Worm (Caenorhabditis elegans): Measurements from ENCODE around the gene Y25C1A.6.

Y25C1A.6 gene

DNA sequence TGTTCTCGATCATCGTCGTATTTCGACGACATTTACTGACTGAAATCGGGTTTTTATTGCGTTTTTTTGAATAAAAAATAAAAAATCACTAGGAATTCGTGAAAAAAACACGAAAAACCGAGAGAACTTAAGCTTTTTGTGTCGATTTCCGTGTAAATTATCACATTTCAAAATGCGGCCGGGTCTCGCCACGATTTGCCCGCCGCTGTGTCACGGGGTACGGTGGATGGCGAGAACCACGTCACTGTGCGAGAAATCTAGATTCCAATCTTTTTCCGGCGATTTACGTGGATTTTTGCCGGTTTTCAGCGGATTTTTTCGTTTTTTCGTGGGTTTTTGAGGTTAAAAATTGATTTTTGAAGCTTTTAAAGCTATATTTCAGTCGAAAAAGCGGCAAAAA, 16.0 kb downstream of the Y25C1A.6 start, which contains the start of gene Y25C1A.8 (continued):
- peak; percentile 63 for TF ChIP-seq nhr-77 (tag; optimal IDR thresholded peaks at IDR 0.05)
- TF ChIP-seq mes-2 (tag; optimal IDR thresholded peaks at IDR 0.05; ENCODE audit: poor library complexity, severe bottlenecking), result peak; percentile 96
- no peak for TF ChIP-seq T20F7.1 (GFP tag; optimal IDR thresholded peaks at IDR 0.05)
- peak; percentile 48 for TF ChIP-seq snpc-4 (tag; optimal IDR thresholded peaks at IDR 0.05)
- TF ChIP-seq zfp-3 (GFP tag; conservative IDR thresholded peaks at IDR 0.05), result peak; percentile 85
- peak; percentile 80 for TF ChIP-seq nhr-11 (tag; optimal IDR thresholded peaks at IDR 0.05)
- TF ChIP-seq nhr-76 (tag; optimal IDR thresholded peaks at IDR 0.05), result no peak
- TF ChIP-seq nhr-111 (GFP tag; optimal IDR thresholded peaks at IDR 0.05), result no peak
- peak; percentile 55; the same call in 1 of the 2 replicates for TF ChIP-seq set-16 (GFP tag; IDR thresholded peaks at IDR 0.05)
- no peak for TF ChIP-seq R02D3.7 (tag; optimal IDR thresholded peaks at IDR 0.05)
- no peak for TF ChIP-seq sdz-12 (GFP tag; optimal IDR thresholded peaks at IDR 0.05)
- TF ChIP-seq arid-1 (GFP tag; conservative IDR thresholded peaks at IDR 0.05), result peak; percentile 83
- no peak for TF ChIP-seq Y105C5A.15 (GFP tag; IDR thresholded peaks at IDR 0.05)
- peak; percentile 28 for TF ChIP-seq ces-1 (GFP tag; optimal IDR thresholded peaks at IDR 0.05)
- no peak for TF ChIP-seq daf-12 (tag; optimal IDR thresholded peaks at IDR 0.05)
- peak; percentile 67 for TF ChIP-seq F49E8.2 (tag; optimal IDR thresholded peaks at IDR 0.05; ENCODE audit: borderline replicate concordance)
- TF ChIP-seq daf-16 (GFP tag; optimal IDR thresholded peaks at IDR 0.05), result peak in 1 of 2 experiments; percentile 54
- peak; percentile 49 for TF ChIP-seq daf-16 (tag; optimal IDR thresholded peaks at IDR 0.05)
- 0 out of 2 replicates have a peak, but pooled peaks have one; percentile 49 for TF ChIP-seq mxl-2 (GFP tag; conservative IDR thresholded peaks at IDR 0.05)
- TF ChIP-seq zfp-2 (tag; optimal IDR thresholded peaks at IDR 0.05), result peak; percentile 47
- TF ChIP-seq ctbp-1 (GFP tag; IDR thresholded peaks at IDR 0.05), result peak; percentile 85
- TF ChIP-seq Y48G9A.11 (GFP tag; IDR thresholded peaks at IDR 0.05), result 0 out of 2 replicates have a peak, but pooled peaks have one; percentile 31
- TF ChIP-seq F26F4.8 (GFP tag; conservative IDR thresholded peaks at IDR 0.05), result no peak
- no peak for TF ChIP-seq daf-8 (GFP tag; IDR thresholded peaks at IDR 0.05)
- no peak for TF ChIP-seq lin-39 (tag; optimal IDR thresholded peaks at IDR 0.05)
- peak; percentile 89 for TF ChIP-seq hlh-11 (tag; optimal IDR thresholded peaks at IDR 0.05)
- TF ChIP-seq nhr-6 (tag; optimal IDR thresholded peaks at IDR 0.05), result peak; percentile 82
- TF ChIP-seq php-3 (GFP tag; IDR thresholded peaks at IDR 0.05), result peak; percentile 89
- TF ChIP-seq dmd-8 (GFP tag; IDR thresholded peaks at IDR 0.05), result no peak
- TF ChIP-seq lin-15B (tag; optimal IDR thresholded peaks at IDR 0.05), result no peak

DNA sequence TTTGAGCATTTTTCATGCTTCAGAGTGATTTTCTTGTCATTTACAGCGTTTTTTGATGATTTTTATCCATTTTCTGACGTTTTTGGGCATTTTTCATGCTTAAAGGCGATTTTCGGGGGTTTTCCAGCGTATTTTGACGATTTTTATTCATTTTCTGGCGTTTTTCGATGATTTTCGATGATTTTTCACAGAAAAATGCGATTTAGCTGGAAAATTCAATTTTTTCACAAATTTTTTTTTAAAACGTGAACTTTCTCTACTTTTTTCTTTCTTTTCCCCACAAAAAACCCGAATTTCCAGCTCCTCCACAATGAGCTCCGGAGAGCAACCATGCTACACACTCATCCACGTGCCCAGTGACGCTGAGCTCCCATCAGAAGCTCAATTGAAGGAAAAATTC, 17.6 kb downstream of the Y25C1A.6 start, which contains the start of gene copb-1:
Gene copb-1, plus strand, starts transcription at position 301 of the 400 bp plus-strand sequence.
- TF ChIP-seq Y75B8A.6 (GFP tag; IDR thresholded peaks at IDR 0.05), result 0 out of 2 replicates have a peak, but pooled peaks have one; percentile 42
- no peak for TF ChIP-seq snpc-1.2 (GFP tag; IDR thresholded peaks at IDR 0.05)

DNA sequence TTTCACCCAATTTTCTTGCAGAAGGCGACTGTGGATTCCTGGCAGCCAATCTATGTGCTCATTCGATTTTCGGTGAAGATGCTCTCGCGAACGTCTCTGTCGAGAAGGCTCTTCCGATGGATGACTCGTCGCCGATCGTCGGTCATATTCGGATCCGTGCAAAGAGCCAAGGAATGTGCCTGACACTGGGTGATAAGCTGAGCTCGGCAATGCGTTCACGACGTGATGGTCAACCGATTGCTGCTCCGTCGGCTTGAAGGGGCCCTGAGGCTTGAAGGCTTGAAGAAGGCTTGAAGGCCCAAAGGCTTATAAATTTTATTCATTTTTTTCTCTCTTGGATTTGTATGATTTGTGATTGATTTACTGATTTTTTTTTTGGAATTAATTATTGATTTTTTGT, 26.3 kb downstream of the Y25C1A.6 start:
- TF ChIP-seq ztf-7 (tag; optimal IDR thresholded peaks at IDR 0.05) (no peak), set-16 (GFP tag; IDR thresholded peaks at IDR 0.05) (peak; percentile 51), T20F7.1 (GFP tag; optimal IDR thresholded peaks at IDR 0.05) (no peak)

DNA sequence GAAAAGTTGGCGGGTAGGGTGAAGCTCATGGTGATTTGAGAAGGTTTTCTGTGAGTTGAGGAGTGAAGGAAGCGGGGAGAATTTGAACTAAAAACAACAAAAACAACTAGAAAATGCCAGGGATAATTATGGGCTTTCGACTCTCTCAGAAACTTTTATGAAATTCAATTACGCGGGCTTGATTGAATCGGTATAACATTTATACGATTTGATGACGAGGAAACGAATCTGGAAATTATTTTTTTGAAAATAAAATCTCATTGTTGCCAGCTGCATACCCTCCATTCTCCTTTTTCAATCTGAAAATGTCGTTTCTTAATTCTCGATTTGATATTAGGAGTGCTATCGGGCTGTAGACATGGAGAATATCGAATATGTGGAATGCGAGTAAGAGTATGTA, 30.4 kb downstream of the Y25C1A.6 start, which contains the start of gene srg-21:
Gene srg-21, minus strand, starts transcription at position 101 of the 400 bp plus-strand sequence.
- TF ChIP-seq dpl-1 (GFP tag; optimal IDR thresholded peaks at IDR 0.05) (no peak), nhr-111 (GFP tag; optimal IDR thresholded peaks at IDR 0.05) (no peak), hmg-1.1 (GFP tag; IDR thresholded peaks at IDR 0.05) (no peak), saeg-2 (GFP tag; IDR thresholded peaks at IDR 0.05) (no peak), nhr-11 (tag; optimal IDR thresholded peaks at IDR 0.05) (no peak), aly-2 (tag; optimal IDR thresholded peaks at IDR 0.05) (no peak), lin-13 (GFP tag; optimal IDR thresholded peaks at IDR 0.05) (no peak), ctbp-1 (GFP tag; IDR thresholded peaks at IDR 0.05) (no peak), T20F7.1 (GFP tag; optimal IDR thresholded peaks at IDR 0.05) (no peak), zip-2 (tag; optimal IDR thresholded peaks at IDR 0.05) (no peak), nhr-102 (tag; optimal IDR thresholded peaks at IDR 0.05) (no peak)
